Fruit fly (Drosophila melanogaster) whole organism, embryonic: Measurements from ENCODE around the gene kin17.

Experiments
- Ada2b ChIP-seq: fragments of 200-800 bp; sonication (Bioruptor generic); IDR thresholded peaks from 2 replicates; pipeline ENCODE4 v1.3.6; 2022; ENCODE audit warnings: missing biosample characterization, missing genetic modification characterization
- CG10147 ChIP-seq: fragments of 200-800 bp; sonication (Bioruptor generic); optimal IDR thresholded peaks from 2 replicates; lab custom pipeline; 2019; ENCODE audit warnings: missing biosample characterization, mild to moderate bottlenecking, missing genetic modification characterization, moderate library complexity
- CG10543 ChIP-seq: fragments of 200-800 bp; sonication (Bioruptor generic); optimal IDR thresholded peaks from 3 replicates; lab custom pipeline; 2017; ENCODE audit warnings: missing biosample characterization, mild to moderate bottlenecking, missing genetic modification characterization, moderate library complexity
- CG12659 ChIP-seq: fragments of 200-800 bp; sonication (Bioruptor generic); optimal IDR thresholded peaks from 3 replicates; lab custom pipeline; 2017; ENCODE audit warnings: mild to moderate bottlenecking, missing biosample characterization, missing genetic modification reagents, missing genetic modification characterization
- CG12744 ChIP-seq: fragments of 200-800 bp; sonication (Bioruptor generic); optimal IDR thresholded peaks from 2 replicates; lab custom pipeline; 2016; ENCODE audit warnings: missing biosample characterization, missing genetic modification characterization
- CG12769 ChIP-seq: fragments of 200-800 bp; sonication (Bioruptor generic); optimal IDR thresholded peaks from 2 replicates; lab custom pipeline; 2019; ENCODE audit warnings: missing biosample characterization, mild to moderate bottlenecking, missing genetic modification characterization, moderate library complexity
- CG13123 ChIP-seq: fragments of 200-800 bp; sonication (Bioruptor generic); optimal IDR thresholded peaks from 2 replicates; lab custom pipeline; 2016; ENCODE audit warnings: missing biosample characterization, missing genetic modification characterization
- CG13296 ChIP-seq: fragments of 200-800 bp; sonication (Bioruptor generic); optimal IDR thresholded peaks from 3 replicates; lab custom pipeline; 2018; ENCODE audit warnings: missing biosample characterization, mild to moderate bottlenecking, missing genetic modification characterization
- CG15011 ChIP-seq: fragments of 200-800 bp; sonication (Bioruptor generic); optimal IDR thresholded peaks from 3 replicates; lab custom pipeline; 2018; ENCODE audit warnings: missing biosample characterization, mild to moderate bottlenecking, missing genetic modification characterization
- CG15514 ChIP-seq: fragments of 200-800 bp; sonication (Bioruptor generic); optimal IDR thresholded peaks from 3 replicates; lab custom pipeline; 2017; ENCODE audit warnings: missing biosample characterization, missing genetic modification characterization, mild to moderate bottlenecking, moderate library complexity, missing genetic modification reagents
- CG18476 ChIP-seq: fragments of 200-800 bp; sonication (Bioruptor generic); optimal IDR thresholded peaks from 2 replicates; lab custom pipeline; 2016; ENCODE audit warnings: missing biosample characterization, mild to moderate bottlenecking, missing genetic modification characterization
- CG2889 ChIP-seq: fragments of 200-800 bp; sonication (Bioruptor generic); IDR thresholded peaks from 3 replicates; pipeline ENCODE4 v1.3.6; 2022; ENCODE audit warnings: missing biosample characterization, missing genetic modification characterization
- CG3065 ChIP-seq: fragments of 200-800 bp; sonication (Bioruptor generic); optimal IDR thresholded peaks from 2 replicates; lab custom pipeline; 2016; ENCODE audit warnings: missing biosample characterization, missing genetic modification characterization
- CG31441 ChIP-seq: fragments of 200-800 bp; sonication (Bioruptor generic); IDR thresholded peaks from 2 replicates; pipeline ENCODE4 v1.3.6; 2022; ENCODE audit warnings: missing biosample characterization, missing genetic modification characterization
- CG3726 ChIP-seq: fragments of 200-800 bp; sonication (Bioruptor generic); IDR thresholded peaks from 3 replicates; pipeline ENCODE4, ENCODE4 v1.3.6; 2022; ENCODE audit warnings: missing biosample characterization, missing genetic modification characterization
- CG3847 ChIP-seq: fragments of 200-800 bp; sonication (Bioruptor generic); IDR thresholded peaks from 2 replicates; pipeline ENCODE4 v1.3.6; 2022; ENCODE audit warnings: missing biosample characterization, missing genetic modification characterization
- CG6791 ChIP-seq: fragments of 200-800 bp; sonication (Bioruptor generic); IDR thresholded peaks from 3 replicates; pipeline ENCODE4 v1.3.6; 2022; ENCODE audit warnings: missing biosample characterization, missing genetic modification characterization; ENCODE audit not compliant: partially characterized antibody
- CTCF ChIP-seq: fragments of 200-800 bp; sonication (Bioruptor generic); optimal IDR thresholded peaks from 2 replicates; lab custom pipeline; 2017; ENCODE audit warnings: missing biosample characterization, mild to moderate bottlenecking, missing genetic modification characterization, moderate library complexity
- CoRest ChIP-seq: fragments of 200-800 bp; sonication (Bioruptor generic); optimal IDR thresholded peaks from 3 replicates; lab custom pipeline; 2018; ENCODE audit warnings: missing biosample characterization, mild to moderate bottlenecking, missing genetic modification characterization, moderate library complexity
- Dip2 ChIP-seq: fragments of 200-800 bp; sonication (Bioruptor generic); IDR thresholded peaks from 2 replicates; pipeline ENCODE4 v1.3.6; 2022; ENCODE audit warnings: missing biosample characterization, missing genetic modification characterization
- Gug ChIP-seq: fragments of 200-800 bp; sonication (Bioruptor generic); IDR thresholded peaks from 4 replicates; pipeline ENCODE4 v1.3.6; 2022; ENCODE audit warnings: missing biosample characterization, missing genetic modification characterization
- HmgD ChIP-seq: fragments of 200-800 bp; sonication (Bioruptor generic); optimal IDR thresholded peaks from 3 replicates; lab custom pipeline; 2016; ENCODE audit warnings: missing biosample characterization, missing genetic modification characterization
- Hr3 ChIP-seq: fragments of 200-800 bp; sonication (Bioruptor generic); optimal IDR thresholded peaks from 3 replicates; lab custom pipeline; 2016; ENCODE audit warnings: missing biosample characterization, missing genetic modification characterization
- Lim3 ChIP-seq: fragments of 200-800 bp; sonication (Bioruptor generic); IDR thresholded peaks from 2 replicates; pipeline ENCODE4 v1.3.6; 2022; ENCODE audit warnings: missing biosample characterization, missing genetic modification characterization
- MTF-1 ChIP-seq: fragments of 200-800 bp; sonication (Bioruptor generic); optimal IDR thresholded peaks from 2 replicates; lab custom pipeline; 2018; ENCODE audit warnings: missing biosample characterization, mild to moderate bottlenecking, missing genetic modification characterization, borderline replicate concordance
- Mrtf ChIP-seq: fragments of 200-800 bp; sonication (Bioruptor generic); IDR thresholded peaks from 3 replicates; pipeline ENCODE4 v1.3.6; 2022; ENCODE audit warnings: missing biosample characterization, missing genetic modification characterization
- Nf-YB ChIP-seq: fragments of 200-800 bp; sonication (Bioruptor generic); optimal IDR thresholded peaks from 3 replicates; lab custom pipeline; 2019; ENCODE audit warnings: missing biosample characterization, mild to moderate bottlenecking, missing genetic modification characterization, moderate library complexity
- Oaz ChIP-seq: fragments of 200-800 bp; sonication (Bioruptor generic); IDR thresholded peaks from 2 replicates; pipeline ENCODE4 v1.3.6; 2022; ENCODE audit warnings: missing biosample characterization, missing genetic modification characterization
- Sry-β ChIP-seq: fragments of 200-800 bp; sonication (Bioruptor generic); optimal IDR thresholded peaks from 2 replicates; lab custom pipeline; 2018; ENCODE audit warnings: missing biosample characterization, mild to moderate bottlenecking, missing genetic modification characterization, moderate library complexity
- Tbp ChIP-seq: fragments of >200 bp; optimal IDR thresholded peaks from 2 replicates; lab custom pipeline; 2018; ENCODE audit warnings: missing biosample characterization, missing genetic modification characterization
- Vsx1 ChIP-seq: fragments of 200-800 bp; sonication (Bioruptor generic); optimal IDR thresholded peaks from 2 replicates; lab custom pipeline; 2017; ENCODE audit warnings: missing biosample characterization, mild to moderate bottlenecking, missing genetic modification characterization, missing genetic modification reagents
- ab ChIP-seq: fragments of 200-800 bp; sonication (Bioruptor generic); optimal IDR thresholded peaks from 2 replicates; lab custom pipeline; 2016; ENCODE audit warnings: missing biosample characterization, missing genetic modification characterization
- ap ChIP-seq: fragments of 200-800 bp; sonication (Bioruptor generic); IDR thresholded peaks from 2 replicates; pipeline ENCODE4 v1.3.6; 2022; ENCODE audit warnings: missing biosample characterization, missing genetic modification characterization
- ato ChIP-seq: fragments of 200-800 bp; sonication (Bioruptor generic); IDR thresholded peaks from 2 replicates; pipeline ENCODE4 v1.3.6; 2022; ENCODE audit warnings: missing biosample characterization, missing genetic modification characterization; ENCODE audit not compliant: partially characterized antibody
- bab2 ChIP-seq: fragments of 200-800 bp; sonication (Bioruptor generic); optimal IDR thresholded peaks from 2 replicates; lab custom pipeline; 2016; ENCODE audit warnings: missing biosample characterization, missing genetic modification characterization
- da ChIP-seq: fragments of 200-800 bp; sonication (Bioruptor generic); optimal IDR thresholded peaks from 2 replicates; lab custom pipeline; 2016; ENCODE audit warnings: missing biosample characterization, missing genetic modification characterization
- ewg ChIP-seq: fragments of 200-800 bp; sonication (Bioruptor generic); optimal IDR thresholded peaks from 3 replicates; lab custom pipeline; 2017; ENCODE audit warnings: mild to moderate bottlenecking, missing biosample characterization, missing genetic modification reagents, missing genetic modification characterization
- fd102C ChIP-seq: fragments of 200-800 bp; sonication (Bioruptor generic); optimal IDR thresholded peaks from 2 replicates; lab custom pipeline; 2018; ENCODE audit warnings: missing biosample characterization, mild to moderate bottlenecking, missing genetic modification characterization, moderate library complexity
- fd96Cb ChIP-seq: fragments of 200-800 bp; sonication (Bioruptor generic); optimal IDR thresholded peaks from 2 replicates; lab custom pipeline; 2018; ENCODE audit warnings: missing biosample characterization, mild to moderate bottlenecking, missing genetic modification characterization, moderate library complexity
- hbn ChIP-seq: fragments of 200-800 bp; sonication (Bioruptor generic); IDR thresholded peaks from 2 replicates; pipeline ENCODE4 v1.3.6; 2022; ENCODE audit warnings: missing biosample characterization, missing genetic modification characterization; ENCODE audit not compliant: partially characterized antibody
- her ChIP-seq: fragments of 200-800 bp; sonication (Bioruptor generic); optimal IDR thresholded peaks from 2 replicates; lab custom pipeline; 2016; ENCODE audit warnings: missing biosample characterization, missing genetic modification characterization
- klu ChIP-seq: fragments of 200-800 bp; sonication (Bioruptor generic); IDR thresholded peaks from 2 replicates; pipeline ENCODE4 v1.3.6; 2022; ENCODE audit warnings: missing biosample characterization, missing genetic modification characterization
- lilli ChIP-seq: fragments of 200-800 bp; sonication (Bioruptor generic); optimal IDR thresholded peaks from 3 replicates; lab custom pipeline; 2016; ENCODE audit warnings: missing biosample characterization, missing genetic modification characterization
- lov ChIP-seq, 2 experiments: fragments of 200-800 bp in 1 of 2; fragments of >200 bp in 1 of 2; sonication (Bioruptor generic) in 1 of 2; IDR thresholded peaks in 1 of 2; optimal IDR thresholded peaks in 1 of 2; 2 replicates in 1 of 2; 3 replicates in 1 of 2; pipeline versions ENCODE4 v1.3.6 to Lab custom; 2017 to 2022; ENCODE audit warnings: missing biosample characterization in 1 of 2, missing genetic modification characterization in 1 of 2
- nau ChIP-seq: fragments of 200-800 bp; sonication (Bioruptor generic); optimal IDR thresholded peaks from 3 replicates; lab custom pipeline; 2017; ENCODE audit warnings: missing biosample characterization, mild to moderate bottlenecking, missing genetic modification characterization, missing genetic modification reagents
- oc ChIP-seq: fragments of 200-800 bp; sonication (Bioruptor generic); optimal IDR thresholded peaks from 2 replicates; lab custom pipeline; 2018; ENCODE audit warnings: missing biosample characterization, mild to moderate bottlenecking, missing genetic modification characterization, moderate library complexity
- pzg ChIP-seq: fragments of 200-800 bp; sonication (Bioruptor generic); optimal IDR thresholded peaks from 3 replicates; lab custom pipeline; 2018; ENCODE audit warnings: missing biosample characterization, mild to moderate bottlenecking, missing genetic modification characterization, moderate library complexity
- row ChIP-seq: fragments of 200-800 bp; sonication (Bioruptor generic); IDR thresholded peaks from 3 replicates; pipeline ENCODE4 v1.3.6; 2022; ENCODE audit warnings: missing biosample characterization, missing genetic modification characterization
- stc ChIP-seq: fragments of 200-800 bp; sonication (Bioruptor generic); IDR thresholded peaks from 2 replicates; pipeline ENCODE4 v1.3.6; 2022; ENCODE audit warnings: missing biosample characterization, missing genetic modification characterization
- sug ChIP-seq: fragments of 200-800 bp; optimal IDR thresholded peaks from 2 replicates; lab custom pipeline; 2019; ENCODE audit warnings: missing biosample characterization, mild to moderate bottlenecking, missing genetic modification characterization, moderate library complexity

Gene kin17

dm6 chr3L:20395257-20395909, 38.8 kb downstream of the kin17 start (continued):
- TF ChIP-seq oc (tag; lab: Kevin White, UChicago), result no peak
- peak; percentile 20 for TF ChIP-seq CG15011
- no peak for TF ChIP-seq ap (GFP tag; lab: Robert Waterston, UW)
- no peak for TF ChIP-seq nau
- TF ChIP-seq CG3726 (GFP tag; lab: Robert Waterston, UW), result no peak
- no peak for TF ChIP-seq Tbp (GFP tag; lab: Kevin White, UChicago)
- peak; percentile 78 for TF ChIP-seq row (GFP tag; lab: Robert Waterston, UW)
- no peak for TF ChIP-seq HmgD (GFP tag; lab: Kevin White, UChicago)
- peak; percentile 3 for TF ChIP-seq CG10147 (GFP tag; lab: Kevin White, UChicago)
- no peak for TF ChIP-seq pzg (GFP tag; lab: Kevin White, UChicago)
- TF ChIP-seq Dip2 (GFP tag; lab: Robert Waterston, UW), result no peak
- TF ChIP-seq Hr3 (GFP tag; lab: Kevin White, UChicago), result peak; percentile 48
- TF ChIP-seq CTCF (GFP tag; lab: Kevin White, UChicago), result peak; percentile 63
- TF ChIP-seq CG18476 (GFP tag; lab: Kevin White, UChicago), result peak; percentile 31
- no peak for TF ChIP-seq CG2889 (GFP tag; lab: Robert Waterston, UW)
- TF ChIP-seq bab2, result peak; percentile 32
- TF ChIP-seq CG12659 (GFP tag; lab: Kevin White, UChicago), result peak; percentile 57
- 0 out of 2 replicates have a peak, but pooled peaks have one; percentile 24 for TF ChIP-seq CG31441 (GFP tag; lab: Robert Waterston, UW)
- TF ChIP-seq CG13123 (GFP tag; lab: Kevin White, UChicago), result no peak
- TF ChIP-seq ewg (GFP tag; lab: Kevin White, UChicago), result no peak
- no peak for TF ChIP-seq da (GFP tag; lab: Kevin White, UChicago)
- TF ChIP-seq CG15514 (GFP tag; lab: Kevin White, UChicago), result peak; percentile 38
- TF ChIP-seq ato (GFP tag; lab: Robert Waterston, UW), result no peak
- TF ChIP-seq hbn (GFP tag; lab: Robert Waterston, UW), result no peak
- no peak for TF ChIP-seq CG12744 (GFP tag; lab: Kevin White, UChicago)
- peak; percentile 9 for TF ChIP-seq fd96Cb (tag; lab: Kevin White, UChicago)
- TF ChIP-seq Nf-YB (GFP tag; lab: Kevin White, UChicago), result no peak
- 0 out of 2 replicates have a peak, but pooled peaks have one; percentile 6 for TF ChIP-seq Oaz (GFP tag; lab: Robert Waterston, UW)
- TF ChIP-seq Mrtf, result 0 out of 3 replicates have a peak, but pooled peaks have one; percentile 37
- peak; percentile 57 for TF ChIP-seq CoRest (tag; lab: Kevin White, UChicago)
- peak; percentile 73 for TF ChIP-seq CG12769 (tag; lab: Kevin White, UChicago)
- TF ChIP-seq CG6791 (GFP tag; lab: Robert Waterston, UW), result no peak
- no peak for TF ChIP-seq CG3847 (GFP tag; lab: Robert Waterston, UW)
- no peak for TF ChIP-seq Lim3 (GFP tag; lab: Robert Waterston, UW)
- TF ChIP-seq CG3065, result no peak
- TF ChIP-seq Ada2b (GFP tag; lab: Robert Waterston, UW), result peak; percentile 31; the same call in 1 of the 2 replicates
- TF ChIP-seq ab (GFP tag; lab: Kevin White, UChicago), result peak; percentile 39
- peak; percentile 80 for TF ChIP-seq lilli (GFP tag; lab: Kevin White, UChicago)
- TF ChIP-seq CG13296 (GFP tag; lab: Kevin White, UChicago), result peak; percentile 44
- no peak for TF ChIP-seq lov (optimal IDR thresholded peaks at IDR 0.05; lab: Kevin White, UChicago)
- TF ChIP-seq lov (GFP tag; IDR thresholded peaks at IDR 0.05; lab: Robert Waterston, UW), result no peak
- TF ChIP-seq Sry-β (GFP tag; lab: Kevin White, UChicago), result no peak
- no peak for TF ChIP-seq her (GFP tag; lab: Kevin White, UChicago)
- TF ChIP-seq Vsx1 (GFP tag; lab: Kevin White, UChicago), result no peak
- TF ChIP-seq MTF-1 (GFP tag; lab: Kevin White, UChicago), result no peak
- TF ChIP-seq Gug (GFP tag; lab: Robert Waterston, UW), result peak; percentile 17; the same call in 1 of the 4 replicates
- TF ChIP-seq CG10543 (GFP tag; lab: Kevin White, UChicago), result peak; percentile 90
- no peak for TF ChIP-seq klu
- TF ChIP-seq fd102C (GFP tag; lab: Kevin White, UChicago), result no peak
- TF ChIP-seq stc (GFP tag; lab: Robert Waterston, UW), result no peak
- TF ChIP-seq sug, result peak; percentile 73
